Fruit fly (Drosophila melanogaster) Kc167 (cell line): ENCODE results near the gene Cypl.

Source experiments
- Sin3A ChIP-seq: fragments of >200 bp; optimal IDR thresholded peaks from 2 replicates; lab custom pipeline; 2018; ENCODE audit warnings: missing external identifiers
- h ChIP-seq: fragments of >200 bp; optimal IDR thresholded peaks from 3 replicates; lab custom pipeline; 2018; ENCODE audit warnings: missing external identifiers
- insv ChIP-seq: fragments of >200 bp; optimal IDR thresholded peaks from 3 replicates; lab custom pipeline; 2018; ENCODE audit warnings: missing external identifiers
- psq ChIP-seq: fragments of >200 bp; optimal IDR thresholded peaks from 2 replicates; lab custom pipeline; 2017; ENCODE audit warnings: missing external identifiers

- TF ChIP-seq h = no peak
- no peak for TF ChIP-seq psq
- TF ChIP-seq Sin3A (lab: Kevin White, UChicago) = no peak
- TF ChIP-seq insv (lab: Kevin White, UChicago) = no peak
Observed at dm6 chr3L:563951-564350, 21.2 kb upstream of the Cypl start.
